Worm (Caenorhabditis elegans): ENCODE data around the gene pqn-80.

- TF ChIP-seq sptf-2 (GFP tag; optimal IDR thresholded peaks at IDR 0.05), result no peak
- TF ChIP-seq lin-35 (GFP tag; optimal IDR thresholded peaks at IDR 0.05), result no peak
- no peak for TF ChIP-seq unc-62 (GFP tag; optimal IDR thresholded peaks at IDR 0.05)
These were observed 11.5 kb upstream of the pqn-80 start for ce11 chrIII:12614669-12615451.

All from whole organism, young adult.